Fruit fly (Drosophila melanogaster): ENCODE results near the gene CG13293.
A peak's percentile ranks its signal among the peaks of the same experiment; 100 is the strongest.

The CG13293 gene

dm6 chr3L:6082561-6082960 lies at the start of gene CG13293 (continued):
- no peak for TF ChIP-seq Deaf1 (tag; optimal IDR thresholded peaks at IDR 0.05)
- no peak for TF ChIP-seq Fer2 (tag; optimal IDR thresholded peaks at IDR 0.05)
- no peak for TF ChIP-seq CG6813 (GFP tag; optimal IDR thresholded peaks at IDR 0.05)
- TF ChIP-seq CG11093 (GFP tag; IDR thresholded peaks at IDR 0.05), result 0 out of 3 replicates have a peak, but pooled peaks have one; percentile 8
- no peak for TF ChIP-seq grau (tag; optimal IDR thresholded peaks at IDR 0.05)
- no peak for TF ChIP-seq CG8089 (GFP tag; optimal IDR thresholded peaks at IDR 0.05)
- no peak for TF ChIP-seq Hsf (GFP tag; optimal IDR thresholded peaks at IDR 0.05)
- no peak for TF ChIP-seq CG10267 (tag; optimal IDR thresholded peaks at IDR 0.05)
- no peak for TF ChIP-seq CG6854 (GFP tag; optimal IDR thresholded peaks at IDR 0.05)
- TF ChIP-seq CG12769 (tag; optimal IDR thresholded peaks at IDR 0.05), result no peak
- no peak for TF ChIP-seq CG4360 (GFP tag; IDR thresholded peaks at IDR 0.05)
- no peak for TF ChIP-seq toy (GFP tag; IDR thresholded peaks at IDR 0.05)
- TF ChIP-seq chn (GFP tag; optimal IDR thresholded peaks at IDR 0.05), result no peak
- no peak for TF ChIP-seq CG1647 (GFP tag; optimal IDR thresholded peaks at IDR 0.05)
- TF ChIP-seq CG2116 (GFP tag; optimal IDR thresholded peaks at IDR 0.05), result no peak
- TF ChIP-seq trem (tag; optimal IDR thresholded peaks at IDR 0.05), result peak; percentile 1
- TF ChIP-seq slp2 (GFP tag; optimal IDR thresholded peaks at IDR 0.05), result no peak
- 0 out of 2 replicates have a peak, but pooled peaks have one; percentile 38 for TF ChIP-seq CG11696 (GFP tag; IDR thresholded peaks at IDR 0.05)
- TF ChIP-seq CG11695 (GFP tag; IDR thresholded peaks at IDR 0.05), result no peak
- TF ChIP-seq CG11247 (GFP tag; IDR thresholded peaks at IDR 0.05), result no peak
- no peak for TF ChIP-seq sens-2 (GFP tag; IDR thresholded peaks at IDR 0.05)
- TF ChIP-seq maf-S (GFP tag; optimal IDR thresholded peaks at IDR 0.05), result no peak
- TF ChIP-seq CrebB (tag; optimal IDR thresholded peaks at IDR 0.05), result no peak
- peak; percentile 2 for TF ChIP-seq Ets97D (GFP tag; optimal IDR thresholded peaks at IDR 0.05)
- no peak for TF ChIP-seq wdn (GFP tag; IDR thresholded peaks at IDR 0.05)
- no peak for TF ChIP-seq ham (GFP tag; IDR thresholded peaks at IDR 0.05)
- no peak for TF ChIP-seq Neu2 (GFP tag; optimal IDR thresholded peaks at IDR 0.05; ENCODE audit: borderline replicate concordance)
- no peak for TF ChIP-seq CG8290 (GFP tag; optimal IDR thresholded peaks at IDR 0.05)
- TF ChIP-seq CG8290 (tag; optimal IDR thresholded peaks at IDR 0.05), result peak in 1 of 2 experiments; percentile 43
- TF ChIP-seq lbe (GFP tag; optimal IDR thresholded peaks at IDR 0.05), result no peak
- TF ChIP-seq HmgZ (tag; optimal IDR thresholded peaks at IDR 0.05), result no peak
- TF ChIP-seq Hey (tag; optimal IDR thresholded peaks at IDR 0.05), result no peak
- TF ChIP-seq hth (optimal IDR thresholded peaks at IDR 0.05), result no peak
- no peak for TF ChIP-seq CG7987 (GFP tag; optimal IDR thresholded peaks at IDR 0.05)
- no peak for TF ChIP-seq mirr (GFP tag; optimal IDR thresholded peaks at IDR 0.05)
- no peak for TF ChIP-seq CG9876 (GFP tag; optimal IDR thresholded peaks at IDR 0.05)
- peak; percentile 61; the same call in 2 of the 3 replicates for TF ChIP-seq row (GFP tag; IDR thresholded peaks at IDR 0.05)
- TF ChIP-seq zfh2 (GFP tag; optimal IDR thresholded peaks at IDR 0.05), result no peak
- no peak for TF ChIP-seq pita (GFP tag; optimal IDR thresholded peaks at IDR 0.05)
- TF ChIP-seq unc-4 (GFP tag; IDR thresholded peaks at IDR 0.05; ENCODE audit: partially characterized antibody), result no peak
- no peak for TF ChIP-seq ap (GFP tag; IDR thresholded peaks at IDR 0.05)
- peak; percentile 90 for TF ChIP-seq CG18476 (GFP tag; optimal IDR thresholded peaks at IDR 0.05)
- TF ChIP-seq CG8944 (GFP tag; optimal IDR thresholded peaks at IDR 0.05), result no peak
- no peak for TF ChIP-seq sna (GFP tag; IDR thresholded peaks at IDR 0.05; ENCODE audit: partially characterized antibody)
- no peak for TF ChIP-seq NC2β (GFP tag; optimal IDR thresholded peaks at IDR 0.05)
- TF ChIP-seq fd3F (GFP tag; optimal IDR thresholded peaks at IDR 0.05), result no peak
- no peak for TF ChIP-seq Doc2 (GFP tag; IDR thresholded peaks at IDR 0.05)
- no peak for TF ChIP-seq corto (GFP tag; optimal IDR thresholded peaks at IDR 0.05)
- no peak for TF ChIP-seq Blimp-1 (GFP tag; optimal IDR thresholded peaks at IDR 0.05)
- peak; percentile 63 for TF ChIP-seq pzg (GFP tag; optimal IDR thresholded peaks at IDR 0.05)
- TF ChIP-seq ERR (GFP tag; optimal IDR thresholded peaks at IDR 0.05), result no peak
- no peak for TF ChIP-seq HmgD (GFP tag; optimal IDR thresholded peaks at IDR 0.05)
- no peak for TF ChIP-seq vfl (GFP tag; optimal IDR thresholded peaks at IDR 0.05)
